Worm (Caenorhabditis elegans) whole organism, young adult: Measurements from ENCODE around the gene ZK1251.3.

Experiments
- B0035.1 ChIP-seq: sonication (generic microtip); optimal IDR thresholded peaks from 2 replicates; lab custom pipeline; 2016; ENCODE audit warnings: missing genetic modification characterization, mild to moderate bottlenecking, missing compliant biosample characterization, missing genotype, missing genetic modification reagents
- F10E7.11 ChIP-seq: sonication (generic microtip); optimal IDR thresholded peaks from 2 replicates; lab custom pipeline; 2017; ENCODE audit warnings: mild to moderate bottlenecking, missing genetic modification characterization, moderate library complexity, missing compliant biosample characterization
- F23B12.7 ChIP-seq: sonication (generic microtip); optimal IDR thresholded peaks from 2 replicates; lab custom pipeline; 2017; ENCODE audit warnings: missing genetic modification characterization, mild to moderate bottlenecking, missing compliant biosample characterization, antibody characterized with exemption, moderate library complexity; ENCODE audit not compliant: insufficient read depth
- F37B4.10 ChIP-seq: fragments of 200-800 bp; sonication (Bioruptor generic); IDR thresholded peaks from 2 replicates; pipeline ENCODE4 v1.3.6; 2022; ENCODE audit warnings: missing genetic modification characterization, missing compliant biosample characterization
- F52B5.7 ChIP-seq: sonication (generic microtip); optimal IDR thresholded peaks from 2 replicates; lab custom pipeline; 2016; ENCODE audit warnings: mild to moderate bottlenecking, missing genetic modification characterization, missing compliant biosample characterization
- K12H6.12 ChIP-seq: fragments of 200-800 bp; sonication (Bioruptor generic); optimal IDR thresholded peaks from 2 replicates; lab custom pipeline; 2018; ENCODE audit warnings: mild to moderate bottlenecking, missing genetic modification characterization, missing compliant biosample characterization
- akir-1 ChIP-seq: fragments of 200-800 bp; sonication (Bioruptor generic); optimal IDR thresholded peaks from 2 replicates; lab custom pipeline; 2018; ENCODE audit warnings: mild to moderate bottlenecking, missing genetic modification characterization, moderate library complexity, missing compliant biosample characterization
- bed-1 ChIP-seq: fragments of 200-800 bp; sonication (Bioruptor generic); IDR thresholded peaks from 2 replicates; pipeline ENCODE4 v1.3.6; 2022; ENCODE audit warnings: missing genetic modification reagents, missing genetic modification characterization, missing compliant biosample characterization
- ceh-27 ChIP-seq: fragments of 200-800 bp; sonication (Bioruptor generic); optimal IDR thresholded peaks from 2 replicates; lab custom pipeline; 2018; ENCODE audit warnings: mild to moderate bottlenecking, missing genetic modification characterization, moderate library complexity, missing compliant biosample characterization
- ceh-40 ChIP-seq: fragments of 200-800 bp; sonication (Bioruptor generic); IDR thresholded peaks from 2 replicates; pipeline ENCODE4 v1.3.6; 2022; ENCODE audit warnings: missing genetic modification characterization, missing compliant biosample characterization
- ceh-79 ChIP-seq: sonication (generic microtip); optimal IDR thresholded peaks from 2 replicates; lab custom pipeline; 2017; ENCODE audit warnings: mild to moderate bottlenecking, missing genetic modification characterization, missing compliant biosample characterization
- dpl-1 ChIP-seq: fragments of 150-350 bp; optimal IDR thresholded peaks from 2 replicates; lab custom pipeline; 2014; ENCODE audit warnings: missing biosample characterization, missing genetic modification reagents, missing genetic modification characterization
- ets-4 ChIP-seq: fragments of 200-800 bp; sonication (Bioruptor generic); optimal IDR thresholded peaks from 2 replicates; lab custom pipeline; 2018; ENCODE audit warnings: mild to moderate bottlenecking, missing genetic modification characterization, missing compliant biosample characterization
- fkh-3 ChIP-seq: sonication (generic microtip); optimal IDR thresholded peaks from 2 replicates; lab custom pipeline; 2016; ENCODE audit warnings: mild to moderate bottlenecking, missing genetic modification characterization, missing compliant biosample characterization
- hmg-1.2 ChIP-seq: fragments of 200-800 bp; sonication (Bioruptor generic); IDR thresholded peaks from 2 replicates; pipeline ENCODE4 v1.3.6; 2022; ENCODE audit warnings: missing genetic modification reagents, missing genetic modification characterization, missing compliant biosample characterization
- hmg-20 ChIP-seq: fragments of 200-800 bp; sonication (Bioruptor generic); IDR thresholded peaks from 2 replicates; pipeline ENCODE4 v1.3.6; 2022; ENCODE audit warnings: missing genetic modification reagents, missing genetic modification characterization, missing compliant biosample characterization
- hrde-1 ChIP-seq: sonication (generic microtip); optimal IDR thresholded peaks from 2 replicates; lab custom pipeline; 2016; ENCODE audit warnings: missing genetic modification characterization, mild to moderate bottlenecking, missing compliant biosample characterization, moderate library complexity, missing genotype, missing genetic modification reagents, borderline replicate concordance
- hsf-1 ChIP-seq: fragments of 200-800 bp; sonication (Bioruptor generic); IDR thresholded peaks from 2 replicates; pipeline ENCODE4 v1.3.6; 2022; ENCODE audit warnings: missing genetic modification reagents, missing genetic modification characterization, missing compliant biosample characterization
- lag-1 ChIP-seq: fragments of 200-800 bp; sonication (Bioruptor generic); IDR thresholded peaks from 2 replicates; pipeline ENCODE4 v1.3.6; 2022; ENCODE audit warnings: missing genetic modification reagents, missing genetic modification characterization, missing compliant biosample characterization
- lin-35 ChIP-seq, 3 experiments: fragments of 150-350 bp in 2 of 3; sonication (generic microtip) in 1 of 3; optimal IDR thresholded peaks; 2 replicates each; lab custom pipeline; 2014 to 2018; ENCODE audit warnings: missing biosample characterization in 3 of 3, missing genetic modification characterization in 3 of 3, missing genetic modification reagents in 3 of 3
- lsy-27 ChIP-seq: sonication (generic microtip); optimal IDR thresholded peaks from 2 replicates; lab custom pipeline; 2017; ENCODE audit warnings: missing genetic modification characterization, mild to moderate bottlenecking, missing compliant biosample characterization, antibody characterized with exemption, missing genotype, borderline replicate concordance; ENCODE audit not compliant: insufficient read depth
- mes-4 ChIP-seq: sonication (generic microtip); optimal IDR thresholded peaks from 2 replicates; lab custom pipeline; 2016; ENCODE audit warnings: missing genotype, missing genetic modification characterization, missing compliant biosample characterization
- nhr-27 ChIP-seq: fragments of 200-800 bp; sonication (Bioruptor generic); optimal IDR thresholded peaks from 2 replicates; lab custom pipeline; 2018; ENCODE audit warnings: mild to moderate bottlenecking, missing genetic modification characterization, moderate library complexity, missing compliant biosample characterization
- snpc-1.3 ChIP-seq: sonication (generic microtip); optimal IDR thresholded peaks from 2 replicates; lab custom pipeline; 2017; ENCODE audit warnings: missing genetic modification characterization, mild to moderate bottlenecking, missing compliant biosample characterization, antibody characterized with exemption, moderate library complexity, missing genotype, missing genetic modification reagents; ENCODE audit not compliant: insufficient read depth
- tbx-9 ChIP-seq: sonication (generic microtip); optimal IDR thresholded peaks from 2 replicates; lab custom pipeline; 2016; ENCODE audit warnings: borderline replicate concordance, missing genetic modification characterization, inconsistent platforms, missing compliant biosample characterization
- unc-130 ChIP-seq: sonication (generic microtip); optimal IDR thresholded peaks from 2 replicates; lab custom pipeline; 2016; ENCODE audit warnings: missing genetic modification reagents, missing genetic modification characterization, missing compliant biosample characterization
- zfh-2 ChIP-seq: fragments of 200-800 bp; sonication (Bioruptor generic); conservative IDR thresholded peaks from 2 replicates; pipeline ENCODE4 v1.3.6; 2022; ENCODE audit warnings: missing genetic modification reagents, missing genetic modification characterization, missing compliant biosample characterization
- zim-3 ChIP-seq: sonication (generic microtip); optimal IDR thresholded peaks from 2 replicates; lab custom pipeline; 2017; ENCODE audit warnings: mild to moderate bottlenecking, missing genetic modification characterization, moderate library complexity, missing compliant biosample characterization
- ztf-3 ChIP-seq: fragments of 200-800 bp; sonication (Bioruptor generic); optimal IDR thresholded peaks from 2 replicates; lab custom pipeline; 2018; ENCODE audit warnings: mild to moderate bottlenecking, missing genetic modification characterization, missing compliant biosample characterization
- ztf-6 ChIP-seq: fragments of 200-800 bp; sonication (Bioruptor generic); IDR thresholded peaks from 2 replicates; pipeline ENCODE4 v1.3.6; 2022; ENCODE audit warnings: missing genetic modification reagents, missing genetic modification characterization, missing compliant biosample characterization

Gene ZK1251.3

ce11 chrIV:9723185-9723584 is 39.7 kb downstream of the ZK1251.3 start:
- TF ChIP-seq nhr-27 (tag; lab: Kevin White, UChicago) (no peak), ceh-40 (GFP tag; lab: Robert Waterston, UW) (no peak), tbx-9 (no peak)

ce11 chrIV:9724948-9725347 is 41.5 kb downstream of the ZK1251.3 start, which contains the start of the genes nhr-138 and C28D4.18:
Gene nhr-138 (plus strand): TSS chrIV:9725251.
Gene C28D4.18 (plus strand): TSS chrIV:9725280.
- no peak for TF ChIP-seq ztf-6 (GFP tag; lab: Robert Waterston, UW)
- no peak for TF ChIP-seq unc-130 (GFP tag; lab: Kevin White, UChicago)
- no peak for TF ChIP-seq bed-1
- TF ChIP-seq ceh-79 (tag; lab: Kevin White, UChicago), result no peak
- TF ChIP-seq lin-35 (GFP tag; optimal IDR thresholded peaks at IDR 0.05; lab: Kevin White, UChicago), result no peak
- no peak for TF ChIP-seq F10E7.11 (tag; lab: Kevin White, UChicago)
- TF ChIP-seq hrde-1 (tag; lab: Kevin White, UChicago), result no peak
- no peak for TF ChIP-seq dpl-1 (GFP tag; lab: Kevin White, UChicago)
- no peak for TF ChIP-seq K12H6.12
- no peak for TF ChIP-seq F23B12.7 (tag; lab: Kevin White, UChicago)
- TF ChIP-seq hmg-20 (GFP tag; lab: Robert Waterston, UW), result no peak
- TF ChIP-seq zim-3 (tag; lab: Kevin White, UChicago), result no peak
- no peak for TF ChIP-seq lag-1 (GFP tag; lab: Robert Waterston, UW)

ce11 chrIV:9725468-9725985 is 42.1 kb downstream of the ZK1251.3 start:
- TF ChIP-seq mes-4 (tag; lab: Kevin White, UChicago) (no peak), lin-35 (GFP tag; optimal IDR thresholded peaks at IDR 0.05; lab: Kevin White, UChicago) (no peak)

ce11 chrIV:9727217-9727616 is 43.8 kb downstream of the ZK1251.3 start:
- no peak for TF ChIP-seq zfh-2
- no peak for TF ChIP-seq ztf-3 (GFP tag; lab: Kevin White, UChicago)
- TF ChIP-seq hrde-1 (tag; lab: Kevin White, UChicago), result no peak
- no peak for TF ChIP-seq ceh-40 (GFP tag; lab: Robert Waterston, UW)
- TF ChIP-seq, all 124 proteins: peak for 0

ce11 chrIV:9728376-9728775 is 44.9 kb downstream of the ZK1251.3 start, which contains the start of gene nhr-100:
Gene nhr-100 (plus strand): TSS chrIV:9728676.
- TF ChIP-seq fkh-3 (tag; lab: Kevin White, UChicago), result no peak
- no peak for TF ChIP-seq F37B4.10
- TF ChIP-seq ets-4 (GFP tag; lab: Kevin White, UChicago), result no peak
- no peak for TF ChIP-seq F52B5.7 (tag; lab: Kevin White, UChicago)
- TF ChIP-seq B0035.1 (tag; lab: Kevin White, UChicago), result no peak
- no peak for TF ChIP-seq akir-1 (GFP tag; lab: Kevin White, UChicago)
- no peak for TF ChIP-seq lsy-27 (tag; lab: Kevin White, UChicago)
- TF ChIP-seq snpc-1.3 (tag; lab: Kevin White, UChicago), result no peak
- no peak for TF ChIP-seq ceh-27 (GFP tag; lab: Kevin White, UChicago)
- no peak for TF ChIP-seq hmg-1.2 (GFP tag; lab: Robert Waterston, UW)
- TF ChIP-seq hsf-1, result no peak
